Fruit fly (Drosophila melanogaster) whole organism, prepupa: ENCODE data around the gene sens.

Source experiments
- CG10631 ChIP-seq: fragments of 200-800 bp; sonication (Bioruptor generic); optimal IDR thresholded peaks from 2 replicates; lab custom pipeline; 2016; ENCODE audit warnings: missing biosample characterization, missing genetic modification characterization
- CG10669 ChIP-seq: fragments of 200-800 bp; sonication (Bioruptor generic); optimal IDR thresholded peaks from 3 replicates; lab custom pipeline; 2018; ENCODE audit warnings: missing biosample characterization, mild to moderate bottlenecking, missing genetic modification characterization, moderate library complexity
- CG11762 ChIP-seq: fragments of 200-800 bp; sonication (Bioruptor generic); optimal IDR thresholded peaks from 3 replicates; lab custom pipeline; 2016; ENCODE audit warnings: missing biosample characterization, missing genetic modification characterization; ENCODE audit not compliant: insufficient read depth
- CG15336 ChIP-seq: fragments of 200-800 bp; sonication (Bioruptor generic); IDR thresholded peaks from 2 replicates; pipeline ENCODE4 v1.3.6; 2022; ENCODE audit warnings: missing biosample characterization, missing genetic modification characterization
- CG1621 ChIP-seq: fragments of 200-800 bp; sonication (Bioruptor generic); optimal IDR thresholded peaks from 3 replicates; lab custom pipeline; 2018; ENCODE audit warnings: missing biosample characterization, mild to moderate bottlenecking, missing genetic modification characterization
- CG16779 ChIP-seq: fragments of 200-800 bp; sonication (Bioruptor generic); optimal IDR thresholded peaks from 3 replicates; lab custom pipeline; 2017; ENCODE audit warnings: missing biosample characterization, mild to moderate bottlenecking, missing genetic modification characterization
- CG3032 ChIP-seq: fragments of 200-800 bp; optimal IDR thresholded peaks from 2 replicates; lab custom pipeline; 2019; ENCODE audit warnings: missing biosample characterization, mild to moderate bottlenecking, missing genetic modification characterization, moderate library complexity
- CG32006 ChIP-seq: fragments of 200-800 bp; sonication (Bioruptor generic); optimal IDR thresholded peaks from 3 replicates; lab custom pipeline; 2017; ENCODE audit warnings: missing biosample characterization, mild to moderate bottlenecking, missing genetic modification characterization
- CG3919 ChIP-seq: fragments of 200-800 bp; sonication (Bioruptor generic); optimal IDR thresholded peaks from 3 replicates; lab custom pipeline; 2016; ENCODE audit warnings: missing biosample characterization, missing genetic modification characterization
- CG4318 ChIP-seq: fragments of 200-800 bp; sonication (Bioruptor generic); optimal IDR thresholded peaks from 3 replicates; lab custom pipeline; 2017; ENCODE audit warnings: missing biosample characterization, mild to moderate bottlenecking, missing genetic modification characterization
- CG6163 ChIP-seq: fragments of 200-800 bp; sonication (Bioruptor generic); IDR thresholded peaks from 3 replicates; pipeline ENCODE4 v1.3.6; 2022; ENCODE audit warnings: missing biosample characterization, missing genetic modification characterization
- CG6276 ChIP-seq: fragments of 200-800 bp; sonication (Bioruptor generic); optimal IDR thresholded peaks from 2 replicates; lab custom pipeline; 2017; ENCODE audit warnings: missing biosample characterization, mild to moderate bottlenecking, missing genetic modification characterization
- CG6792 ChIP-seq: fragments of 200-800 bp; sonication (Bioruptor generic); optimal IDR thresholded peaks from 3 replicates; lab custom pipeline; 2016; ENCODE audit warnings: missing biosample characterization, missing genetic modification characterization
- CG6808 ChIP-seq: fragments of 200-800 bp; sonication (Bioruptor generic); optimal IDR thresholded peaks from 3 replicates; lab custom pipeline; 2017; ENCODE audit warnings: missing biosample characterization, missing genetic modification characterization, mild to moderate bottlenecking, moderate library complexity, missing genetic modification reagents
- CG6854 ChIP-seq: fragments of 200-800 bp; sonication (Bioruptor generic); optimal IDR thresholded peaks from 2 replicates; lab custom pipeline; 2017; ENCODE audit warnings: missing biosample characterization, mild to moderate bottlenecking, missing genetic modification characterization
- CG7368 ChIP-seq: fragments of 200-800 bp; sonication (Bioruptor generic); optimal IDR thresholded peaks from 3 replicates; lab custom pipeline; 2016; ENCODE audit warnings: missing biosample characterization, missing genetic modification characterization
- CG8119 ChIP-seq: fragments of 200-800 bp; sonication (Bioruptor generic); IDR thresholded peaks from 3 replicates; pipeline ENCODE4 v1.3.6; 2022; ENCODE audit warnings: missing biosample characterization, missing genetic modification characterization
- CG8319 ChIP-seq: fragments of 200-800 bp; sonication (Bioruptor generic); optimal IDR thresholded peaks from 3 replicates; lab custom pipeline; 2016; ENCODE audit warnings: missing biosample characterization, missing genetic modification characterization
- CG8632 ChIP-seq: fragments of 200-800 bp; sonication (Bioruptor generic); optimal IDR thresholded peaks from 3 replicates; lab custom pipeline; 2016; ENCODE audit warnings: missing biosample characterization, missing genetic modification characterization
- CG9139 ChIP-seq: fragments of 200-800 bp; sonication (Bioruptor generic); optimal IDR thresholded peaks from 3 replicates; lab custom pipeline; 2017; ENCODE audit warnings: missing biosample characterization, mild to moderate bottlenecking, missing genetic modification characterization
- Eip75B ChIP-seq: fragments of 200-800 bp; sonication (Bioruptor generic); optimal IDR thresholded peaks from 3 replicates; lab custom pipeline; 2016; ENCODE audit warnings: missing biosample characterization, missing genetic modification characterization
- Eip78C ChIP-seq: fragments of 200-800 bp; sonication (Bioruptor generic); peaks from one replicate; lab custom pipeline; 2016; ENCODE audit warnings: missing biosample characterization, missing genetic modification characterization
- Ets21C ChIP-seq: fragments of 200-800 bp; sonication (Bioruptor generic); optimal IDR thresholded peaks from 3 replicates; lab custom pipeline; 2016; ENCODE audit warnings: missing biosample characterization, missing genetic modification characterization
- Ets96B ChIP-seq: fragments of 200-800 bp; optimal IDR thresholded peaks from 2 replicates; lab custom pipeline; 2019; ENCODE audit warnings: missing biosample characterization, mild to moderate bottlenecking, missing genetic modification characterization, moderate library complexity
- Gug ChIP-seq: fragments of 200-800 bp; sonication (Bioruptor generic); IDR thresholded peaks from 2 replicates; pipeline ENCODE4 v1.3.6; 2022; ENCODE audit warnings: missing biosample characterization, missing genetic modification characterization
- Hr39 ChIP-seq: fragments of 200-800 bp; sonication (Bioruptor generic); optimal IDR thresholded peaks from 2 replicates; lab custom pipeline; 2016; ENCODE audit warnings: missing biosample characterization, missing genetic modification characterization
- Hr4 ChIP-seq: fragments of 200-800 bp; sonication (Bioruptor generic); optimal IDR thresholded peaks from 3 replicates; lab custom pipeline; 2016; ENCODE audit warnings: missing biosample characterization, missing genetic modification characterization
- Lpt ChIP-seq: fragments of 200-800 bp; sonication (Bioruptor generic); optimal IDR thresholded peaks from 3 replicates; lab custom pipeline; 2016; ENCODE audit warnings: missing biosample characterization, missing genetic modification characterization
- Met ChIP-seq: fragments of 200-800 bp; sonication (Bioruptor generic); optimal IDR thresholded peaks from 3 replicates; lab custom pipeline; 2016; ENCODE audit warnings: missing biosample characterization, missing genetic modification characterization
- Smox ChIP-seq: fragments of 200-800 bp; sonication (Bioruptor generic); optimal IDR thresholded peaks from 3 replicates; lab custom pipeline; 2016; ENCODE audit warnings: missing biosample characterization, missing genetic modification characterization
- Sox102F ChIP-seq: fragments of 200-800 bp; sonication (Bioruptor generic); optimal IDR thresholded peaks from 2 replicates; lab custom pipeline; 2016; ENCODE audit warnings: missing biosample characterization, mild to moderate bottlenecking, missing genetic modification characterization
- Sox14 ChIP-seq: fragments of 200-800 bp; sonication (Bioruptor generic); optimal IDR thresholded peaks from 3 replicates; lab custom pipeline; 2016; ENCODE audit warnings: missing biosample characterization, missing genetic modification characterization
- achi ChIP-seq: fragments of 200-800 bp; sonication (Bioruptor generic); optimal IDR thresholded peaks from 3 replicates; lab custom pipeline; 2016; ENCODE audit warnings: missing biosample characterization, missing genetic modification characterization
- dac ChIP-seq: fragments of 200-800 bp; sonication (Bioruptor generic); optimal IDR thresholded peaks from 2 replicates; lab custom pipeline; 2017; ENCODE audit warnings: missing biosample characterization, mild to moderate bottlenecking, missing genetic modification characterization
- eg ChIP-seq: fragments of 200-800 bp; sonication (Bioruptor generic); IDR thresholded peaks from 3 replicates; pipeline ENCODE4 v1.3.6; 2022; ENCODE audit warnings: missing biosample characterization, missing genetic modification characterization
- esn ChIP-seq: fragments of 200-800 bp; sonication (Bioruptor generic); optimal IDR thresholded peaks from 2 replicates; lab custom pipeline; 2016; ENCODE audit warnings: missing biosample characterization, mild to moderate bottlenecking, missing genetic modification characterization, moderate library complexity
- net ChIP-seq: fragments of 200-800 bp; sonication (Bioruptor generic); optimal IDR thresholded peaks from 3 replicates; lab custom pipeline; 2016; ENCODE audit warnings: missing biosample characterization, missing genetic modification characterization
- salr ChIP-seq, 2 experiments: fragments of 200-800 bp; sonication (Bioruptor generic); optimal IDR thresholded peaks; 3 replicates each; lab custom pipeline; 2016 to 2018; ENCODE audit warnings: missing biosample characterization in 2 of 2, missing genetic modification characterization in 2 of 2, mild to moderate bottlenecking in 1 of 2
- spab ChIP-seq: fragments of 200-800 bp; sonication (Bioruptor generic); optimal IDR thresholded peaks from 2 replicates; lab custom pipeline; 2017; ENCODE audit warnings: missing biosample characterization, mild to moderate bottlenecking, missing genetic modification characterization, missing genetic modification reagents
- ss ChIP-seq, 2 experiments: fragments of 200-800 bp; sonication (Bioruptor generic); optimal IDR thresholded peaks; 2 replicates in 1 of 2; 3 replicates in 1 of 2; lab custom pipeline; 2017 to 2018; ENCODE audit warnings: mild to moderate bottlenecking in 2 of 2, missing biosample characterization in 2 of 2, missing genetic modification characterization in 2 of 2, moderate library complexity in 1 of 2
- svp ChIP-seq: fragments of 200-800 bp; sonication (Bioruptor generic); peaks from one replicate; lab custom pipeline; 2016; ENCODE audit warnings: missing biosample characterization, missing genetic modification characterization
- topi ChIP-seq: fragments of 200-800 bp; sonication (Bioruptor generic); optimal IDR thresholded peaks from 3 replicates; lab custom pipeline; 2016; ENCODE audit warnings: missing biosample characterization, missing genetic modification characterization

Gene sens

DNA sequence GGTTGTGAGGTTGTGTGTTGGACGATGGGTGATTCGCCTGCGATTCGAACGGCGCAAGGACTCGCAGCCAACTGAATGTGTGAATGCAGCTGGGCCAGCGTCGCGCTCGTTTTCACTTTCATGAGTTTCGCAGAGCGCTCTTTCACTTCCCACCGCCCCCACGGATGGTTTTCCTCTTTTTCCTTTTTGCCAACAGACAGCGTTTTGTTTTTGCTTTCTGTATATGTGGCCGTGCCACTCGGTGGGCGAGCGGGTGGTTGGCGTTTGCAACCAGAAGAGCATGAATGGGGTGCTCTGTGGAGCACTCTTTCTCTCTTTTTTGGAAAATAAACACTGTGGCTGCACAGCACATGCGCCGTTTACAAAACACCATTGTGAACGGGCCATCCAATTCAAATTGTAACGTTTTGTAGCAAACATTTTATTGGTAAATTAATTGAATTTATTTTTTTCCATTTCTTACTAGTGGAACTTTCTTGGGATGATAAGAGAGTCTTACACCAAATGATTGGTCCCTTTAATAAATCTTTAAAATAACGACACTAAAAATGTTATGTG lies 34.3 kb upstream of the sens start, which contains the start of gene CG10713:
Gene CG10713 (minus strand): TSS at position 60 of the 558 bp plus-strand sequence.
- TF ChIP-seq CG15336 (GFP tag; lab: Robert Waterston, UW): peak; percentile 69
- TF ChIP-seq CG32006 (GFP tag; lab: Kevin White, UChicago): peak; percentile 61
- peak; percentile 60 for TF ChIP-seq CG9139 (GFP tag; lab: Kevin White, UChicago)
- TF ChIP-seq CG3032: peak; percentile 28
- TF ChIP-seq CG6276 (GFP tag; lab: Kevin White, UChicago): peak; percentile 76
- peak; percentile 35 for TF ChIP-seq Eip78C (GFP tag; lab: Kevin White, UChicago)
- TF ChIP-seq salr (GFP tag; optimal IDR thresholded peaks at IDR 0.05; lab: Kevin White, UChicago): no peak
- TF ChIP-seq eg (GFP tag; lab: Robert Waterston, UW): peak; percentile 87
- peak; percentile 2 for TF ChIP-seq Sox102F (GFP tag; lab: Kevin White, UChicago)
- peak; percentile 60 for TF ChIP-seq CG10669
- TF ChIP-seq CG8119 (GFP tag; lab: Robert Waterston, UW): peak; percentile 67; the same call in 2 of the 3 replicates
- no peak for TF ChIP-seq Smox (GFP tag; lab: Kevin White, UChicago)
- TF ChIP-seq CG4318 (GFP tag; lab: Kevin White, UChicago): no peak
- TF ChIP-seq Hr39 (GFP tag; lab: Kevin White, UChicago): no peak
- no peak for TF ChIP-seq CG8632 (GFP tag; lab: Kevin White, UChicago)
- TF ChIP-seq Met (GFP tag; lab: Kevin White, UChicago): no peak
- TF ChIP-seq Hr4: no peak
- TF ChIP-seq CG8319 (GFP tag; lab: Kevin White, UChicago): no peak
- TF ChIP-seq CG10631 (GFP tag; lab: Kevin White, UChicago): no peak
- peak; percentile 45 to 68 for TF ChIP-seq ss (GFP tag; optimal IDR thresholded peaks at IDR 0.05; lab: Kevin White, UChicago)
- no peak for TF ChIP-seq CG11762 (GFP tag; lab: Kevin White, UChicago)
- no peak for TF ChIP-seq achi (GFP tag; lab: Kevin White, UChicago)
- no peak for TF ChIP-seq svp (GFP tag; lab: Kevin White, UChicago)
- peak; percentile 28 for TF ChIP-seq dac (GFP tag; lab: Kevin White, UChicago)
- peak; percentile 53 for TF ChIP-seq Ets96B
- peak; percentile 40 for TF ChIP-seq CG3919 (GFP tag; lab: Kevin White, UChicago)
- TF ChIP-seq Ets21C (GFP tag; lab: Kevin White, UChicago): no peak
- TF ChIP-seq CG1621: peak; percentile 44
- peak; percentile 12 for TF ChIP-seq CG6854
- peak; percentile 13 for TF ChIP-seq Sox14
- peak; percentile 44 for TF ChIP-seq CG7368 (GFP tag; lab: Kevin White, UChicago)
- TF ChIP-seq spab (GFP tag; lab: Kevin White, UChicago): peak; percentile 41
- TF ChIP-seq CG16779 (tag; lab: Kevin White, UChicago): peak; percentile 65
- no peak for TF ChIP-seq Eip75B (GFP tag; lab: Kevin White, UChicago)
- TF ChIP-seq CG6792 (GFP tag; lab: Kevin White, UChicago): no peak
- peak; percentile 79 for TF ChIP-seq CG6163 (GFP tag; lab: Robert Waterston, UW)
- peak; percentile 29 for TF ChIP-seq net
- peak; percentile 21; the same call in 1 of the 2 replicates for TF ChIP-seq Gug
- peak; percentile 47 for TF ChIP-seq Lpt (GFP tag; lab: Kevin White, UChicago)
- peak; percentile 0 for TF ChIP-seq topi (GFP tag; lab: Kevin White, UChicago)
- TF ChIP-seq CG6808: peak; percentile 62
- no peak for TF ChIP-seq esn (GFP tag; lab: Kevin White, UChicago)
